Worm (Caenorhabditis elegans): ENCODE results near the gene gly-3.

gly-3 gene

DNA sequence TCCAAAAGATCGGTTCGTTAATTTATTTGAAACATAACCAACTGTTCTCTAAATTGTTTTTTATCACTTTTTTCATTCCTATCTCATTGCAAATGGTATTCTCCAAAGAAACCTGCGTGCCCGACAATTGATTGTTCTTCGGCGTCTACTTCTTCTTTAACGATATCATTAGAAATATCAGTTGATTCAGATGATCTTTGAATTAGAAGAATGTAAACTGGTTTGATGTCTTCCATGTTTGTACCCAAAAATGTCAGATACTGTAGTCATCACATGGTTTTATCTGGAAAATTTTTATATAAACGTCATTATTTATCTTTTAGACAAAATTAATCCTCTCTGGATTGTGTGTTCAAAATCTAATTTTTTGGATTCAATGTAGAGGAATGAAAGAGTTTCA lies 19.8 kb downstream of the gly-3 start:
- no peak for TF ChIP-seq W03F9.2 (tag; optimal IDR thresholded peaks at IDR 0.05)
- TF ChIP-seq him-1 (tag; optimal IDR thresholded peaks at IDR 0.05) = no peak
- TF ChIP-seq dao-5 (tag; optimal IDR thresholded peaks at IDR 0.05) = no peak

DNA sequence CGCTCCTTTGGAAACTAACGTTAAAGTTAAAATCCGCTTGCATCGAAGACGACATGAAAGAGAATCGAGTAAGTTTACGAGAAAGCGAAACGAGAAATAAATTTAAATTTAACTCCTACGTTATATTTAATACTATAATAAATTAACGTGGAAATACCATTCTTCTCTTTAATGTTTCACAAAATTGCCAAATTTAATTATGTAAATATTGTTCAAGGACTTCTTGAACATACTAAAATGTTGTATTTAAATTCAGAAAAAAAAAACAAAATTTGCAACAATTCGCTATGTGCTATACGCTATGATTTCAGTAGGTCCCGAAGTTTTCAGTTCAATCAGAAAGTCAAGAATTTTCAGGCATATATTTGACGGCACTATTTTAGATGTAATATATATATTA lies 20.6 kb downstream of the gly-3 start, which contains the start of gene ZK688.10:
ZK688.10 (minus strand) TSS at position 101 of the 400 bp plus-strand sequence.
- TF ChIP-seq him-1 (tag; optimal IDR thresholded peaks at IDR 0.05) (no peak), dao-5 (tag; optimal IDR thresholded peaks at IDR 0.05) (no peak), W03F9.2 (tag; optimal IDR thresholded peaks at IDR 0.05) (no peak)

DNA sequence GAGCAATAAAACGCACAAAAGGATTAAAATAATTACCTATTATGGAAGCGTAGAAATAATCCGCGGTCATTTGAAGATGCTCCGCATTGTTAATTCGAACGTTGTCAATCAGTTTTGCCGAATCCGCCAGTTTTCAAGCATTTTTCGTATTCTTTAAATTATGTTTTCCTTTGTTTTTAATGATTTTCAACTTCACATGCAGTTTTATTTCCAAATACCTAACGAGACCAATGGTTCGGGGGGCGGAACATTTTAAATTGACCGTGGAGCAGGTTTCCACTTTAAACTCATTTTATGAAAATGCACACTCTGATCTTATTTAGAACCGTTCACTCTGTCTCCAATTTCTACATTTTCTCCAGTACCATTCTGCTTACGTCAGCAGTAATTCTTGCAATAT lies 22.8 kb downstream of the gly-3 start, which contains the start of gene ZK688.4:
ZK688.4 (plus strand) TSS at position 301 of the 400 bp plus-strand sequence.
- TF ChIP-seq dao-5 (tag; optimal IDR thresholded peaks at IDR 0.05) = no peak
- TF ChIP-seq him-1 (tag; optimal IDR thresholded peaks at IDR 0.05) = no peak
- TF ChIP-seq W03F9.2 (tag; optimal IDR thresholded peaks at IDR 0.05) = no peak

DNA sequence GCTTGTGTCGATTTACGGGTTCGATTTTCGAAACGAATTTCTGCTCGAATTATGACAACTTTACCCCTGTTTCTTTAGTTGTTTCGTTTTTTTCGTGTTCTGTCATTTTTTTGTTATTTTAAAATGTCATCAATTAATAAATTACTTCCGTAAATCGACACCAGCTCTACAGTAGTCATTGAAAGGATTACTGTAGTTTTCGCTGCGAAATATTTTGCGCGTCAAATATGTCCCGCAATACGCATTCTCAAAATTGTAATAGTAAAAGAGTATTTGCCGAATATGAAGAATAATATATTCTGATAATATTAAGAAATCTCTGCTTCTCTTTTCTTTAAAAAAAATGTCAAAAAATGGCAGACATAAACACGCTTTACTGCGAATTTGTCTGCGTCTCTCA lies 24.3 kb downstream of the gly-3 start:
- TF ChIP-seq dao-5 (tag; optimal IDR thresholded peaks at IDR 0.05) (no peak), W03F9.2 (tag; optimal IDR thresholded peaks at IDR 0.05) (no peak), him-1 (tag; optimal IDR thresholded peaks at IDR 0.05) (no peak)

DNA sequence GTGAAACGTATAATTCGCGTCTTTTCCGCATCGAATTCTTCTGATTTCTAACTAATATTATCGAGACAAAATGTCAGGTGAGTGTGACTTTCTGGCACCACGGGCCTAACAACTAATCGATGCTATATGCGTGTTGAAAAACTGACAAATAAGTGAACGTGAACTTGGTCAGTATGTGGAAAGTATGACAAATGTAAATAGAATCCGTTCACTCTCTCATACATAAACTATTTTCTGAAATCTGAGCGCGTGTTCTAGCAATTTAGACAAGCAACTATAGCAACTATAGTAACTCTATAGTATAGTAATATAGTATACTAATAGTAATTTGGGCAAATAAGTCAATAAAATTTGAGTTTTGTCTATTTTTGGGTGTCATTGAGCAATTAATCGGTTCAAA lies 25.2 kb downstream of the gly-3 start:
- no peak for TF ChIP-seq W03F9.2 (tag; optimal IDR thresholded peaks at IDR 0.05)
- TF ChIP-seq dao-5 (tag; optimal IDR thresholded peaks at IDR 0.05) = no peak
- no peak for TF ChIP-seq him-1 (tag; optimal IDR thresholded peaks at IDR 0.05)

DNA sequence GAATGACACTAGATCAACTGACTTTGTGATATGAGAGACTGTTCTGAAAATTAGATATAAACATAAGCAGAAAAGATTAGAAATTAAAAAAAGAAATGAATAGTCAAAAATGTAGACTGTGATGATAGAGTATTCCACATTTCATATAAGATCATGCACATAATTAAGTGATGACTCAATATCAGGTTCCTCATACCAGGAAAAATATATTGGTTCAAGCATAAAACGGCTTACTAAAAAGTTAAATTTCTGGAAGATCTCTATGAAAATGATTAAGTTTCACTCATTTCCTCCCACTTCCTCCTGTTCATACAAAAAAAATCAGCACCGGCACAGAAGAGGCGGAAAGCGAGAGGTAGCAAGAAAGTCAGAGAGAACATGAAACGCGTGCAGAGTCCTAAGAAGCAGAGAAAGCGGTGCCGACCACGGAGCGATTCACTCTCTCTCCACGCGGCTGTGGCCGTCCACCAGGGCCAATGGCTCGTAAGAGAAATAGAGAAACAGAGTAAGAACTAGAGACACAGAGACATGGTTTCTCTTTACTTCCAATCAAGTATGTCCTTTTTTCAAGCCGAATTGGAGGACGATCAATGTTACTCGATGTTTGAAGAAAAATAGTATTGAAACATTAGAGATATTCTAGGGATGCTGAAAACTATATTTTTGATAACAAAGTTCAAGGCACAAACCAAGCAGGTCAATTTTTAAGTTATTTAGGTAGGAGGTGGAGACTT lies 25.8 kb downstream of the gly-3 start, which contains the start of the genes ZK688.5 and fahd-1:
ZK688.5 (minus strand) TSS at position 51 of the 734 bp plus-strand sequence.
fahd-1 (plus strand) TSS at position 684 of the 734 bp plus-strand sequence.
- no peak for TF ChIP-seq him-1 (tag; optimal IDR thresholded peaks at IDR 0.05)
- TF ChIP-seq W03F9.2 (tag; optimal IDR thresholded peaks at IDR 0.05) = peak; percentile 60

DNA sequence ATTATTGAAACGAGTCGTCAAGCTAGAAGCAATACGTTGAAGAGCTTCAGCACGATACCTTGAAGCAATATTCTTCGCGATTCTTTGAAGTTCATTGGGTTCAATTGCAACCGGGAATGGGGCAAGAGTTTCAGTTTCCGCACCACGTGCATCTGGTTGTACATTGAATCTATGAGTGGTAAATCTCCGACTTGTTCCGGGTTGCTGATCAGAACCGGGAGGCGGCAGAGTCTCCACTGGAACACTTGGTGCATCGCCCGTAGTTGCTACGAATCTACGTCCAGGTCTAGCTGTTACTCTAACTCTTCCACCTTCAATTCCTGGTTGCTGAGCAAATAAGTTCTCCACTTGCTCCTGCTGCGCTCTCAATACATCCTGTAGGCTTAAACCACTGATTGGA lies 28.5 kb downstream of the gly-3 start:
- TF ChIP-seq W03F9.2 (tag; optimal IDR thresholded peaks at IDR 0.05) (no peak), dao-5 (tag; optimal IDR thresholded peaks at IDR 0.05) (no peak), him-1 (tag; optimal IDR thresholded peaks at IDR 0.05) (no peak)

DNA sequence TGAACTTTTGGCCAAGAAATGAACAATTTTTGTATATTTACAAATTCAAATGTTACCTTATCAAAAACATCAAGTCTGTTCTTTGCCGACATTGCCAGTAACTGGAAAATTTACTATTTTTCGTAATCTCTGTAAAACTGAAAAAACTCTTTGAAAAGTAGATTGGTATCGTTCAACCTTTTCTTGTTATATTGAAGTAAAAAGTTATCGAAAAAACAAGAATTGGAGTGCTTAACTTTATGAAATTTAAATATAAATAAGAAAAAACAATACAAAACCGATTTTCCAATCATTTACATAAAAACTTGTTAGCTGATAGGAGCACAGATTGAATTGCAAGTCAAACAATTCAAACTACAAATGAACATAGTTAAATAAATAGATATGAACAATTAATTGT lies 32.7 kb downstream of the gly-3 start, which contains the start of gene ZK688.11:
ZK688.11 (minus strand) TSS at position 101 of the 400 bp plus-strand sequence.
- TF ChIP-seq dao-5 (tag; optimal IDR thresholded peaks at IDR 0.05) (no peak), him-1 (tag; optimal IDR thresholded peaks at IDR 0.05) (no peak), W03F9.2 (tag; optimal IDR thresholded peaks at IDR 0.05) (no peak)

DNA sequence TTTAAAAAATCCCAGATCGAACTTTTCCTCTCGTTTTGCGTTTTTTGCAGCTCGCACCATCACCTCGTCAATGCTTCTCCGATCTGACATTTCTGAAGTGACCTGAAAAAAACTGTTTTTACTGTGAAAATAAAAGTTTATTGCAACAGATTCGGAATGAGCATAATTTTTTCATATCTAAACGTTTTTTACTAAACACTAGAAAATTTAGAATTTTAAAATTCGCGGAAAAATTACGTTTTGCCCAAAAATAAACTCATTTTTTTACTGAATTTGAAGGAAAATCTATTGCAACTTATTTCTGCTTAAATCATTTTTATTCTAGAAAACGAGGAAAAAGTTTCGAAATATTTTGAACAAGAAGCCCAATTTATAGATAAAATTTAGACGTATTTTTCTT lies 34.7 kb downstream of the gly-3 start, which contains the start of gene ZK688.9:
ZK688.9 (minus strand) TSS at position 101 of the 400 bp plus-strand sequence.
- TF ChIP-seq him-1 (tag; optimal IDR thresholded peaks at IDR 0.05) = no peak
- TF ChIP-seq dao-5 (tag; optimal IDR thresholded peaks at IDR 0.05) = no peak
- no peak for TF ChIP-seq W03F9.2 (tag; optimal IDR thresholded peaks at IDR 0.05)

DNA sequence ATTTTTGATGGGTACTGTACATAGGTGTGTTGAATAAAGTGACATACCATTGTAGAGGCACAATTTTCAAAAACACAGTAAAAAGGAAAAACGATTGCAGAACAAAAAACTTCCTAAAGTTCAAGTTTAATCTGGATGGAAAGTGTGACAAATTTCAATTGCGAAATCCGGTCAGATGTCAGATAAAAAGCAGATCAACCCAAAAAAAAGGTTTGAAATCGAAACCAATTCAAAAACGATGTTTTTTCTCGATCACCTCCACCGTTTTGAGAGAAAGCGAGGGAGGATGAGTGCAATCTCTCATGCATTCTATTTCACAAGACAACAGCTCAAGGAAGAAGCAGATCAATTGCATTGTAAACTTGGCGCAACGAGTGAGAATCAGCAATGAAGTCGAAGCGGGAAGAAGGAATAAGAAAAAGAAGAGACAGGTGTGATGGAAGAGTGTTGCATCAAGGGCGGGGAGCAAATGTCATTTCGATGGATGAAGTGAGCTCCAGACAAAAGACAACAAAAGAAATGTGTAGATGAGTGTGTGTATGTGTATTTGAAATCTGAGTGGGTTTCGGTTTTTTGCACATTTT lies 37.3 kb downstream of the gly-3 start:
- TF ChIP-seq him-1 (tag; optimal IDR thresholded peaks at IDR 0.05) (no peak), W03F9.2 (tag; optimal IDR thresholded peaks at IDR 0.05) (no peak), dao-5 (tag; optimal IDR thresholded peaks at IDR 0.05) (no peak)

DNA sequence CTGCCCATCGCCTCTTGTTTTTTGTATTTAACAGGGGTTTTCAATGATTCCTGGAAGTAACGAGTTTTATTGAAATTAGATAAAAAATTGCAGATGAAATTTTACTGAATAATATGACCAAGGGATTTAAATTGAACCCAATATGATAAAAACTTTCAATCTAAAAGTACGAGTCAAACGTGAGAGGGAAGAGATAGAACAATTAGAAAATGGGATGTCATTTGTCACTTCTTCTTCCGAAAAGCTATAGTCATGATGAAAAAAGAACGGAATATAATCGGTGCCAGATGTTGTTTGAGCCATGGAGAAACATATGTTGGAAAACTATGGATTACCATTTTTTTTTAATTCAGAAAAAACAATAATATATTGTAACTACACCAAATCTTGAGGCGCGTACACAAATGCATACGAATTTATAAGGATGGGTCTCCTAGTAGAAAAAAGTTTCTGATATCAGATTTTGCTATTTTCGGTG lies 38.7 kb downstream of the gly-3 start, which contains the start of gene sup-18:
sup-18 (minus strand) TSS at position 51 of the 478 bp plus-strand sequence.
- no peak for TF ChIP-seq dao-5 (tag; optimal IDR thresholded peaks at IDR 0.05)
- TF ChIP-seq W03F9.2 (tag; optimal IDR thresholded peaks at IDR 0.05) = no peak
- TF ChIP-seq him-1 (tag; optimal IDR thresholded peaks at IDR 0.05) = no peak

DNA sequence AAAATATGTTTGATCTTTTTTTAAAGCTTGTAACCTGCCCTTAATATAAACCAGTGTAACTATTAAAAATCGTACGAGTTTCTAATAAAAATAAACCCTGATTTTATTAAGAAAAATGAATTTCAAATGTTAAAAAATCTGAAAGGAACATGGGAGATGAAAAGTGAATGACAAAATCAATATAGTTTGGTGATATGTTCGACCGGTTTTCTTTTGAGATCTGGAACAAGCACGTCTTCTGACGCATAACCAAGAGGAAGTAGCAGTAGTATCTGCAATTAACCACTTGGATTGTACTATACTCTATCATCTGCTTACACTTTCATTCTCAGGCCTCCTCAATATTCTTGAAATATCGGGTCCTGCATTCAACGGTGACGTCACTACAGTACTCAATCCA lies 40.5 kb downstream of the gly-3 start:
- TF ChIP-seq dao-5 (tag; optimal IDR thresholded peaks at IDR 0.05) (no peak), W03F9.2 (tag; optimal IDR thresholded peaks at IDR 0.05) (no peak), him-1 (tag; optimal IDR thresholded peaks at IDR 0.05) (no peak)

DNA sequence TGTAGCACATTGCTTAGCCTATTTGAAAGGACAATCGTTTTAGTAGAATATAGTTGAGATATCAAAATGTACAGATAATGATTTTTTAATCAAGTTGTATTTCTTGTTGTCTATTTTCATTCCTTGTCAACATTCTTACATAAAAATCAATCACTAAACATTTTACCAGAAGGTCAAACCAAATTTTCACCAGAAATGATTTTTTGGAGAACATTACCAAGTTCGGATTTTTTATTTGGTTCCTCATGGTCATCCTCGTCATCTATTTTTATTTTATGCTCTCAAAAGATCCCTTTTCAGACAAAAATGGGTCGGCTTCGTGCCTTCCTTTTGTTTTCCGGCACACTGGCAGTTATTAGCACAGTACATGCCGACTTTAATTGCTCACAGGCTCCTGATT lies 44.1 kb downstream of the gly-3 start, which contains the start of gene tyr-1:
tyr-1 (plus strand) TSS at position 301 of the 400 bp plus-strand sequence.
- no peak for TF ChIP-seq him-1 (tag; optimal IDR thresholded peaks at IDR 0.05)
- TF ChIP-seq dao-5 (tag; optimal IDR thresholded peaks at IDR 0.05) = no peak
- no peak for TF ChIP-seq W03F9.2 (tag; optimal IDR thresholded peaks at IDR 0.05)

DNA sequence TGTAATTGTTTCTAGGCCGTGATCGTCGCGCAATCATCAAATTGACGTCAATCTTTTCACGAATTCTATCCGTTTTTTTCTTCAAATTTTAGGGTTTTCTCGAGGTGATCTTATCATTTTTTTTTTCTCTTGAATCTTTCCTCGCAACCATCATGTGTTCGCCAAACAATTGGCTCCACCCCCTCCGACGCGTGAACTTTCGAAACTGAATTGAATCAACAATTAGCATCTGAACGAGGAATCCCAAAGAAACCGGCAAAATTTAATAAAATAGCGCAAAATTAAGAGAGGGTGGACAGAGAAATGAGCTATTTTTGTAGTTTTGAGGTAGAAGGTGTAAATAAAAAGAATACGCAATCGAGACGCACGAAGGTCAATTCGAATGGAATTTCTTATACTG lies 44.8 kb downstream of the gly-3 start:
- TF ChIP-seq him-1 (tag; optimal IDR thresholded peaks at IDR 0.05) (no peak), W03F9.2 (tag; optimal IDR thresholded peaks at IDR 0.05) (no peak), dao-5 (tag; optimal IDR thresholded peaks at IDR 0.05) (no peak)
